Fruit fly (Drosophila melanogaster) whole organism: ENCODE measurements around the gene D19A.
"Not testable (repeated sequence)": the region's sequence is repeated elsewhere in the genome, so short reads cannot be mapped to it uniquely, and the experiment has no call there.

Source experiments
- CG8478 ChIP-seq: fragments of >200 bp; optimal IDR thresholded peaks from 2 replicates; lab custom pipeline; 2018; ENCODE audit warnings: inconsistent platforms
- Dll ChIP-seq: fragments of >200 bp; optimal IDR thresholded peaks from 2 replicates; lab custom pipeline; 2017
- EcR ChIP-seq, 2 experiments: fragments of >200 bp; optimal IDR thresholded peaks; 2 replicates each; lab custom pipeline; 2017; ENCODE audit warnings: missing biosample characterization in 2 of 2, missing genetic modification characterization in 2 of 2, missing genetic modification reagents in 2 of 2
- pan ChIP-seq: fragments of >200 bp; optimal IDR thresholded peaks from 2 replicates; lab custom pipeline; 2017
- psq ChIP-seq: fragments of >200 bp; optimal IDR thresholded peaks from 2 replicates; lab custom pipeline; 2017
- usp ChIP-seq: fragments of >200 bp; optimal IDR thresholded peaks from 2 replicates; lab custom pipeline; 2017; ENCODE audit warnings: missing biosample characterization, missing genetic modification characterization, mixed read lengths

D19A gene

DNA sequence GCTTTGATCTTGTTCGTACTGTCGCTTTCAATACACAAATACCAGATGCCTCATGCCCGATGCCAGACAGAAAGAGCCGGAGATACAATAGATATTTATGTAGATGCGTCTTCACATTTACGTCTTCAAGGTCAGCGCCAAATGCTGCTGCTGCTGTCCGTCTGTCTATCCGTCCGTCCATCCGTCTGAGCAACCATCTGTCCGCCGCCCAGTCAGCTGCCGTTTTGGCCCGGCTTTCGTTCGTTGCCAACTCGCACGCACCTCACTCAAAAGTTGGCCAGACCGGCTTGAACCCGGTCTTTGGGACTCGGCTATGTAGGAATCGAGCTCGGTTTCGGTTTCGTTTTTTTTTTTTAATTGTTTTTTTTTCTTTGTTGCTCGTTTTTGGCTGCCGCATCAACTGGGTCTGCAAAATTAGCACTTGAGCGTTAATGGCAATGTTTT lies 34.0 kb downstream of the D19A start:
- TF ChIP-seq psq: no peak

DNA sequence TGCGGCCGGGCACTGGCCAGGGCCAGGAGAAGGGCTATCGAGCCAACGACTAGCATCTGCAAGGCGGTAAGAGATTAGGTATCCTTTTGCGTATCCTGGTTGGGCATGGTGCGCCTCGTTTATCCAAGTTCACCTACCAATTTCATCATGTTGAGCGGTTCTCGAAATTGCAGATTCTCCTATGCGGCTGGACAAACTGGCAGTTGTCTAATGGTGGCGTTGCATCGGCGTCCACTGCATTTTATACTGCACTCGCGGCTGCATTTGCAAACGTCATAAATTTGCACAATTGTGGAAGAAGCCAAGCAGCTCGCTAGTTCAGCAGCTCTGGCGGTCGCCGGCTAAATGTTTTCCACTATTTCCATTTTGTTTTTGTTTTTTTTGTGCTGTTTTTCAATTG lies 36.4 kb downstream of the D19A start, which contains the start of gene Acp65Aa:
Gene Acp65Aa (minus strand): TSS at position 215 of the 400 bp plus-strand sequence.
- no peak for TF ChIP-seq Dll (lab: Kevin White, UChicago)
- TF ChIP-seq pan (lab: Kevin White, UChicago): no peak
- TF ChIP-seq usp (GFP tag; lab: Kevin White, UChicago): no peak
- TF ChIP-seq EcR (GFP tag; optimal IDR thresholded peaks at IDR 0.05; lab: Kevin White, UChicago): no peak
- no peak for TF ChIP-seq psq
- no peak for TF ChIP-seq CG8478

DNA sequence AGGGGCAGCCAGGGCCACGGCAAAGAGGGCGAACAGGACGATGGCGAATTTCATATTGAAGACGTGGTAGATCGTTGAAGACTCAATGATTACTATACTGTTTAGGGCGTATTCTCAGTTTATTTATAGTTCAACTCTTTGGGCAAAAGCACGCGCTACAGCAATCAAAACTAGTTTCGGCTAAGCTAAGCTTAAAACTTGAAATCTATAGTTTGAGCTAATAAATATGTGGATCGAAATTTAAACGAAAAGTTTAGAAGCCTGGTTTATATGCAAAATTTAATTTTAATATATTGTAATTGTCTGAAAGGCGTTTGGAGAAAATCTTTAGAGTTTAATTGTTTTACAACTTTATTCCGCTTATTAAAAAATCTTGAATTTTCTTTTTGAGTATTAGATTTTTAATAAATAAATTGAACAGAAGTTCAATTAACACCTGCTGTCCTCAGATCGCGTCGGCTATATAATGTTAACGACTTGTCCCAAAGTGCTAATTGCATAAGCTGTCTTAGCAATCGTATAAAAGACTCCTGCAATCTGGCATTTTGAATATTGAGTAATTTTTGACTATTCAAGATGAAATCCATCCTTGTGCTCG lies 38.1 kb downstream of the D19A start, which contains the start of the genes Cpr65Ax2 and Lcp65Aa:
Gene Cpr65Ax2 (minus strand): TSS at position 101 of the 598 bp plus-strand sequence.
Gene Lcp65Aa (plus strand): TSS at position 548 of the 598 bp plus-strand sequence.
- TF ChIP-seq pan (lab: Kevin White, UChicago); psq; CG8478: not testable (repeated sequence)

DNA sequence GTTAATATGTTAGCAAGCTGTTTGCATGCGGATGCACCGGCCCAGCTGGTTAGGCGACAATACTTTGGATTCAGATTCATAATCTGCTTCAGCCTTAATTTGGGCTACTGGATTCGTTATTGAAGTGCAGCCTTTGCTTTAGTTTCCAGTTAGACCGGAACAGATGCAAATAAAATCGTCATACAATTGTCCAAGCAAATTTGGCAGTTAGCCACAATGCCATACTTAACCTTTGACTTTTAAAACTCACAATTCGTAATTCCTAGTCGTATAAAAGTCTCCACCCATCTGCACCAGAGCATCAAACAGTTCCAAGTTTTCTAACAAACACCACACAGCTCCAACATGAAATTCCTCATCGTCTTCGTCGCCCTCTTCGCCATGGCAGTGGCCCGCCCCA lies 39.7 kb downstream of the D19A start, which contains the start of gene Lcp65Ab1:
Gene Lcp65Ab1 (plus strand): TSS at position 301 of the 400 bp plus-strand sequence.
- not testable (repeated sequence) for TF ChIP-seq CG8478; pan (lab: Kevin White, UChicago); psq

DNA sequence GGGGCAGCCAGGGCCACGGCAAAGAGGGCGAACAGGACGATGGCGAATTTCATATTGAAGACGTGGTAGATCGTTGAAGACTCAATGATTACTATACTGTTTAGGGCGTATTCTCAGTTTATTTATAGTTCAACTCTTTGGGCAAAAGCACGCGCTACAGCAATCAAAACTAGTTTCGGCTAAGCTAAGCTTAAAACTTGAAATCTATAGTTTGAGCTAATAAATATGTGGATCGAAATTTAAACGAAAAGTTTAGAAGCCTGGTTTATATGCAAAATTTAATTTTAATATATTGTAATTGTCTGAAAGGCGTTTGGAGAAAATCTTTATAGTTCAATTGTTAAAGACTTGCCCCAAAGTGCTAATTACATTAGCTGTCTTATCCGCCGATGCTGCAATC lies 41.0 kb downstream of the D19A start, which contains the start of gene Cpr65Ax1:
Gene Cpr65Ax1 (minus strand): TSS at position 101 of the 400 bp plus-strand sequence.
- TF ChIP-seq Dll (lab: Kevin White, UChicago); psq; EcR (GFP tag; optimal IDR thresholded peaks at IDR 0.05; lab: Kevin White, UChicago): not testable (repeated sequence)

DNA sequence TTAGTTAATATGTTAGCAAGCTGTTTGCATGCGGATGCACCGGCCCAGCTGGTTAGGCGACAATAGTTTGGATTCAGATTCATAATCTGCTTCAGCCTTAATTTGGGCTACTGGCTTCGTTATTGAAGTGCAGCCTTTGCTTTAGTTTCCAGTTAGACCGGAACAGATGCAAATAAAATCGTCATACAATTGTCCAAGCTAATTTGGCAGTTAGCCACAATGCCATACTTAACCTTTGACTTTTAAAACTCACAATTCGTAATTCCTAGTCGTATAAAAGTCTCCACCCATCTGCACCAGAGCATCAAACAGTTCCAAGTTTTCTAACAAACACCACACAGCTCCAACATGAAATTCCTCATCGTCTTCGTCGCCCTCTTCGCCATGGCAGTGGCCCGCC lies 42.5 kb downstream of the D19A start, which contains the start of gene Lcp65Ab2:
Gene Lcp65Ab2 (plus strand): TSS at position 301 of the 400 bp plus-strand sequence.
- TF ChIP-seq usp (GFP tag; lab: Kevin White, UChicago); psq; CG8478: not testable (repeated sequence)

DNA sequence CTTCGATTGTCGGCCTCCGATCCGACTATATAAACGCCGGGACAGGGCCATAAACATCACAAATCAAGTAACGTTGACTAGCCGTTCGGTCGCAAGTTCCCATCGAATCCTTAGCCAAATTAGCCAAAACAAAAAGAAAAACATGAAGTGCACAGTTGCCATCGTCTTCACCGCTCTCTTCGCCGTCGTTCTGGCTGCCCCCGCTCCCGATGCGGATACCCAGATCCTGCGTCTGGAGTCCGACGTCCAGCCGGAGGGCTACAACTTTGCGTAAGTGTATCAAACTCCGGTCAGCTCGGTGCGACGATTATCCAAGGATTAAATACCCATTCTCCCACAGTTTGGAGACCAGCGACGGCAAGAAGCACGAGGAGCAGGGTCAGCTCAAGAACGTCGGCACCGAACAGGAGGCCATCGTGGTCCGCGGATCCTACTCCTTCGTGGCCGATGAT lies 44.1 kb downstream of the D19A start, which contains the start of gene Lcp65Ac:
Gene Lcp65Ac (plus strand): TSS at position 51 of the 452 bp plus-strand sequence.
- TF ChIP-seq psq (no peak), EcR (GFP tag; optimal IDR thresholded peaks at IDR 0.05; lab: Kevin White, UChicago) (no peak), pan (lab: Kevin White, UChicago) (no peak), CG8478 (no peak), usp (GFP tag; lab: Kevin White, UChicago) (no peak), Dll (lab: Kevin White, UChicago) (no peak)

DNA sequence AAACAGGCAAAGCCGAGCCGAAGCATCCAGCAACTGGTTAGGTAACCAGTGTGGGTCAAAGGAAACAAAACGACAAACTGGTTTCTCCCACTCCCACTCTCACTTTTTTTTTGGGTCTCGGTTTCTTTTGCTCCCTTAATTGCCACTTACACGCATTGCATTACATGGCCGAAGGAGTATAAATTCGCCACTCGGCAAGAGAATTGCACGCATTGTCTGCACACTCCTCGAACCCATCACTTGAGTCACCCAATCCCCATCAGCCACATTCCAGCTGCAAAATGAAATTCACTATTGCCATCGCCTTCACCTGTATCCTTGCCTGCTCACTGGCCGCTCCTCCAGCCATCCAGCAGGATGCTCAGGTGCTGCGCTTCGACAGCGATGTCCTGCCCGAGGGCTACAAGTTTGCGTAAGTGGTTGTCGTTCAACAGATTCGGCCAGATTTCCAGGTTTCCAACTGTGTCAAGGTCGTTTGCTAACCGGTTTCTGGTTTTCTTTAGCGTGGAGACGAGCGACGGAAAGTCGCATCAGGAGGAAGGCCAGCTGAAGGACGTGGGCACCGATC lies 45.7 kb downstream of the D19A start, which contains the start of gene Lcp65Ad:
Gene Lcp65Ad (plus strand): TSS at position 208 of the 568 bp plus-strand sequence.
- no peak for TF ChIP-seq EcR (GFP tag; optimal IDR thresholded peaks at IDR 0.05; lab: Kevin White, UChicago)
- peak; percentile 37 for TF ChIP-seq Dll (lab: Kevin White, UChicago)
- TF ChIP-seq pan (lab: Kevin White, UChicago): no peak

DNA sequence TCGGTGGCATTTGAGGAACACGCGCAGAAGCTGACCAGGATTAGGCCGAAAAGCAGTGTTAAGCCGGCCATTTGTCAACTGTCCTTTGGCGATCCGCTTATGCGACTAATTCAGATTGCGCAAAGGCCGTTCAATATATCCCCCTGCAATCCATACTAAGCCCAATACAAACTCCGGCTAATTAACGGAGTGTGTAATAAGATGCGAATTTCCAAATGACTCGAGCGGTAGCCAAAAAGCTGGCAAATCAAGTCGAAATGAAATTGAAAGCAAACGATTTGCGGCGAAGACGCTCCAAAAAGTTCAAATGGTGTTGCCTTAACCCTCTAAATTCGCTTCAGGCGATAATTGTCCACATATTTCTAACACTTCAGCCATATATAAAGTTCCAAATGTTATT lies 46.6 kb downstream of the D19A start, which contains the start of gene Cpr65Aw:
Gene Cpr65Aw (minus strand): TSS at position 101 of the 400 bp plus-strand sequence.
- no peak for TF ChIP-seq EcR (GFP tag; optimal IDR thresholded peaks at IDR 0.05; lab: Kevin White, UChicago)
- no peak for TF ChIP-seq Dll (lab: Kevin White, UChicago)

DNA sequence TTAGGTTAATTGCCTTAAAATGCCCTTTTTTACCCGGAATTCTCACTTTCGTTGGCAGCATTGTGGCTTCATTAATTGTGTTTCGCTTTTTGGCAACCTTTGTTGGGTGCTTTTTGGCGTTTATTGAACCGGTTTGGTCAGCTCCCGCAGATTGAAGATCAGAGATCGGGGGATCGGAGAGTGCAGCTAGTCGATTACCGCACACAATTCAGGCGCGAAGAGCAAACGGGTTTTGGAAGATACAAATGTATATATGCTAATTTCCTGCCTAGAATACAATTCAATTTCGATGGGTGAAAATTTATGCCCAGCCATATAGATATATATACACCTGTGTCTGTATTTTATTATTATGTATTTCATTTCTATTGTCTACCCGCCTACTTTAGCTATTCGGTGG lies 47.4 kb downstream of the D19A start:
- TF ChIP-seq Dll (lab: Kevin White, UChicago): no peak
- TF ChIP-seq pan (lab: Kevin White, UChicago): no peak
- TF ChIP-seq usp (GFP tag; lab: Kevin White, UChicago): no peak

DNA sequence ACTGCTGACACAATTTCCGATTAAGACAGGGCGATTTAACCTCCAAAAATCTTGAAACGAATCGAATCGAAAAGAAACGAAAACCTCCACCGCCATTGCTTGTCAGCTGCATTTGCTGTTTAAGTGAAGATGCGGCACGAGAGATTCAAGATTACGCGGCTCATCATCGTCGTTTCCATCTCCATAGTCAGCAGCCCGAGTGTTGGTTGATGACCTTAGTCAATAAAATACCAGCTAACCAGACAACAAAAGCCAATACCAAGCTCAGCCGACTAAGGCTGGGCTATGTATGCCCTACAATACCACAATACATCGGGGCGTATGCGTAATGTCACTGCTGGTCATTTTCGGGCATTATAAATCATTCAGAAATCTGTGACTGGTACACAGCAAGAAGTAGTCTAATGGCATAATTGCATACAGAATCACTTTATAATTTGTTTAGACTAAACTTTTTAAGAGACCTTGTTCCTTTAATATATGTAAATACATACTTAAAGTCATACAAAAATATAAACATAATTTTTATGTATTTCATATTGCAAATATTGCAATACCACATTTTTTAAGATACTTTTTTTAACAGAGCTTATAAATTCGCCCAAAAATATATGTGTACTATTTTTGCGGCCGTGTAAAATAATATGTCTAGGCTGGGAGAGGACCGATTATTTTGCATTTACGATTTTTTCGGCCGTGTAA lies 48.0 kb downstream of the D19A start:
- TF ChIP-seq Dll (lab: Kevin White, UChicago) (no peak), EcR (GFP tag; optimal IDR thresholded peaks at IDR 0.05; lab: Kevin White, UChicago) (no peak), CG8478 (no peak), pan (lab: Kevin White, UChicago) (no peak), usp (GFP tag; lab: Kevin White, UChicago) (no peak), psq (no peak)

DNA sequence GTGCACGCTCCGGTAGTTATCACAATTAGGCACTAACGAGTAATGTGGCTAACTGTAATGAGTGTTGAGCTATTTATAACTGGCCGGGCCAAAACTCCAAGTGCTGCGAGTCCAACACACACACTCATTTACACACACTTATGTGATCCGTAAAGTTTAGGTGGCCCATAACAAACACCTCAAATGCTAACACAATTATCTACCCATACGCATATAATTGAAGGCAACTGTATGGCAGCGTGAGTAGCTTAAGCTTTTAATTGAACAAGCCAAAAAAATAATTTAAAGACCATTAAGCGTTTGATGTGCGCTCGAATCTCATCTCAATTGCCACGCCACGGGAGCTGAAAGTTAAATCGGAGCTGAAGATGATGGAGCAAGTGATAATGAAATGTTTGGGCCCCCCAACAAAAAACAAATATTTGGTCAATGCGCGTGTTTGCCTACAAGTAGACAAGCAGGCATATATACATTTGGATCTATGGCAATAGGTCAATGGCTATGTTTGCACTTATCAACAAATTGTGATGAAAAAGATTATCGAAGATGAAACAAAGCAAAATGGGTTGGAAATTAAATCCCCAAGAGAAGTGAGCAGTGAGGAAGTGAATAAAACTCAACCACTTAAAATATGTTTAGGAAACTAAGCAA lies 48.9 kb downstream of the D19A start, which contains the start of gene Cpr65Av:
Gene Cpr65Av (minus strand): TSS at position 51 of the 651 bp plus-strand sequence.
- TF ChIP-seq EcR (GFP tag; optimal IDR thresholded peaks at IDR 0.05; lab: Kevin White, UChicago): no peak
- no peak for TF ChIP-seq pan (lab: Kevin White, UChicago)
- no peak for TF ChIP-seq CG8478
- TF ChIP-seq usp (GFP tag; lab: Kevin White, UChicago): no peak
